Worm (Caenorhabditis elegans): ENCODE data around the gene bmy-1.

DNA sequence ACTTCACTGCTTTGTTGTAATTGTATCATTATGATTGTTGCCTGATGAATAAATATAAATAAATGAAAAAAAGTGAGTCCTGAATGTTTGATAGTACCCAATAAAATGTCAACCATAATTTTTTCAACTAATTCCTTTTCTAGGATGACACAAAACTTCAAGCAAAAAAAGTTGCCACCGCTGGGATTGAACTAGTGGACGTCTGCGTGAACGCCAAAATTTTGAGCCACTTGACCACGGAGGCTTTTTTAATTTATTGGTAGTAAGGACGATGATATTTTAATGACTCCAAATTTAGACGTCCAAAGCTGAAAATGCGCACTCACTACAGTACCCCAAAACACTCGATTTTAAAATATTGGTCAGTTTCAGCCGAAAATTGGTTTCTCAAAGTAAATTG lies 4.9 kb upstream of the bmy-1 start:
- TF ChIP-seq flt-1 (GFP tag; IDR thresholded peaks at IDR 0.05) (no peak), ama-1 (optimal IDR thresholded peaks at IDR 0.05) (no peak), tra-4 (tag; optimal IDR thresholded peaks at IDR 0.05) (no peak), B0310.2 (tag; optimal IDR thresholded peaks at IDR 0.05) (no peak), tbx-37 (GFP tag; conservative IDR thresholded peaks at IDR 0.05) (no peak), ceh-13 (GFP tag; optimal IDR thresholded peaks at IDR 0.05) (no peak), F13C5.2 (tag; optimal IDR thresholded peaks at IDR 0.05) (no peak), pes-1 (GFP tag; IDR thresholded peaks at IDR 0.05) (peak; percentile 46; the same call in 1 of the 2 replicates)
